Fruit fly (Drosophila melanogaster): ENCODE data around the gene CG18787.
A peak's percentile ranks its signal among the peaks of the same experiment; 100 is the strongest.

CG18787 gene

DNA sequence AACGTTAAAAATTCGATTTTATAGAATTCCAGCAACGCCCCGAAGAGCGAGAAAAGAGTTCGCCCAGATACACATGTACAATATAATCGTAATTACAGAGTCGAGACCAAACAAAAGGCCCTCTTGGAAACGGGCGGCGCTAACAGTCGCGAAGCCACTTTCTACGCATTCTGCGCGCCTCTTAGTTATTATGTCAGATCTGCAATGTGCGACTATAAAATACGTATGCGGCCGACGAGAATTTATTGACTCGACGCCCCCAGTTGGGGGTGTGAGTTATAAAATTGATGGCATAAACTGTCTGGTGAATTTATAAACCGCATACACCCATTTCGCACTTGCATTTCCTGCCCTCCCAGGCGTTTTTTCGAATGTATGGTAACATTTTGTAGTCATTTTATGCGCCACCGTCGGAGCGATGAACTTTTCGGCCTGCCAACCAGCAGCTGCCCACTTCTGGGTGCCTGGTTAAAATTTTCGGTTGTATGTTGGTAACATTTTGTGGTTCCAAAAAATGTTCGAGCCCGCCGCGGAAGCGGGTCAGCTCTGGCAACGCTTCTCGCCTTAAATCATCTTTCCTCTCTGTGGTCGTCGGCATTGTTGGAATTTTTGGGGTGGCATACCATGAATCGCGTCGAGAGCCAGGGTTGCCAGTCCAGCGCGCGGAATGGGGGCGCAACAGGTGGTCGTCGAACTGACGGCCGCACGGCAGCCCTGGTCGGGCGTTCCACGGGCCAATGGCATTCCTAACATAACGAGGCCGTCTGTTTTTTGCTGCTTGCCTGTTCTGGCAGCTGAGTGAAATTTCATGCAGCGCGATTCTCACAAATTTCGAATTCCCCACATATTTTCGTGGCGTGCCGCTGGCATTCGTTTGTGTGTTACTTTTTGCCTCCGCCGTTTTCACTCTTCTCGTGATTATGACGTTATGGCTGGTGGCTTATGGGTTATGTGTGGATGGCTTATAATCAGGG, 12.8 kb upstream of the CG18787 start (continued):
- no peak for TF ChIP-seq row (GFP tag; IDR thresholded peaks at IDR 0.05)
- TF ChIP-seq Ssrp (tag; optimal IDR thresholded peaks at IDR 0.05): no peak
- no peak for TF ChIP-seq E2f2 (GFP tag; IDR thresholded peaks at IDR 0.05)
- TF ChIP-seq cg (GFP tag; optimal IDR thresholded peaks at IDR 0.05): peak; percentile 37
- TF ChIP-seq CG11695 (GFP tag; IDR thresholded peaks at IDR 0.05): no peak
- no peak for TF ChIP-seq fru (optimal IDR thresholded peaks at IDR 0.05)
- peak; percentile 92 for TF ChIP-seq Kr (GFP tag; optimal IDR thresholded peaks at IDR 0.05)
- peak; percentile 57 for TF ChIP-seq Sox102F (GFP tag; optimal IDR thresholded peaks at IDR 0.05)
- TF ChIP-seq zfh2 (GFP tag; optimal IDR thresholded peaks at IDR 0.05): peak; percentile 77
- no peak for TF ChIP-seq ranshi (GFP tag; IDR thresholded peaks at IDR 0.05)
- TF ChIP-seq ems (GFP tag; optimal IDR thresholded peaks at IDR 0.05): peak; percentile 74
- TF ChIP-seq oc (tag; optimal IDR thresholded peaks at IDR 0.05): peak; percentile 81
- TF ChIP-seq kah (GFP tag; optimal IDR thresholded peaks at IDR 0.05): peak; percentile 100
- no peak for TF ChIP-seq CG10147 (GFP tag; optimal IDR thresholded peaks at IDR 0.05)
- no peak for TF ChIP-seq CG32767 (GFP tag; IDR thresholded peaks at IDR 0.05)
- TF ChIP-seq sima (GFP tag; optimal IDR thresholded peaks at IDR 0.05): no peak
- peak; percentile 100 for TF ChIP-seq sug (tag; optimal IDR thresholded peaks at IDR 0.05)
- TF ChIP-seq CG10209 (GFP tag; optimal IDR thresholded peaks at IDR 0.05): peak; percentile 67
- TF ChIP-seq Taf1 (GFP tag; IDR thresholded peaks at IDR 0.05): no peak
- peak; percentile 54 for TF ChIP-seq Mes4 (GFP tag; optimal IDR thresholded peaks at IDR 0.05)
- TF ChIP-seq odd (GFP tag; optimal IDR thresholded peaks at IDR 0.05): peak; percentile 20
- peak; percentile 30 for TF ChIP-seq emc (GFP tag; optimal IDR thresholded peaks at IDR 0.05)
- no peak for TF ChIP-seq CG13287 (GFP tag; IDR thresholded peaks at IDR 0.05; ENCODE audit: partially characterized antibody)
- TF ChIP-seq CG12769 (tag; optimal IDR thresholded peaks at IDR 0.05): peak; percentile 98
- peak; percentile 54 for TF ChIP-seq HmgD (GFP tag; optimal IDR thresholded peaks at IDR 0.05)
- peak; percentile 88 for TF ChIP-seq CG2120 (GFP tag; optimal IDR thresholded peaks at IDR 0.05)
- TF ChIP-seq unc-4 (GFP tag; IDR thresholded peaks at IDR 0.05; ENCODE audit: partially characterized antibody): no peak
- TF ChIP-seq CG2199 (GFP tag; IDR thresholded peaks at IDR 0.05): no peak
- peak; percentile 91 for TF ChIP-seq CG5180 (GFP tag; optimal IDR thresholded peaks at IDR 0.05)
- peak; percentile 94 for TF ChIP-seq stwl (tag; optimal IDR thresholded peaks at IDR 0.05)
- peak; percentile 67 for TF ChIP-seq gro (GFP tag; optimal IDR thresholded peaks at IDR 0.05)
- TF ChIP-seq unpg (GFP tag; optimal IDR thresholded peaks at IDR 0.05): peak; percentile 57
- peak; percentile 52 for TF ChIP-seq fd64A (GFP tag; optimal IDR thresholded peaks at IDR 0.05)
- TF ChIP-seq CG3281 (GFP tag; optimal IDR thresholded peaks at IDR 0.05): peak; percentile 62
- TF ChIP-seq vfl (GFP tag; optimal IDR thresholded peaks at IDR 0.05): peak; percentile 18
- TF ChIP-seq CG33557 (GFP tag; optimal IDR thresholded peaks at IDR 0.05): peak; percentile 32
- TF ChIP-seq CG34224 (GFP tag; IDR thresholded peaks at IDR 0.05; ENCODE audit: partially characterized antibody): no peak
- no peak for TF ChIP-seq gt (GFP tag; IDR thresholded peaks at IDR 0.05)
- TF ChIP-seq D19B (GFP tag; optimal IDR thresholded peaks at IDR 0.05): peak; percentile 66
- TF ChIP-seq sna (GFP tag; IDR thresholded peaks at IDR 0.05; ENCODE audit: partially characterized antibody): no peak
- peak; percentile 6 for TF ChIP-seq CG17912 (GFP tag; optimal IDR thresholded peaks at IDR 0.05)
- TF ChIP-seq hbn (GFP tag; IDR thresholded peaks at IDR 0.05; ENCODE audit: partially characterized antibody): no peak
- TF ChIP-seq org-1 (GFP tag; optimal IDR thresholded peaks at IDR 0.05): peak; percentile 50
- TF ChIP-seq CG6765 (GFP tag; optimal IDR thresholded peaks at IDR 0.05): peak; percentile 86
- no peak for TF ChIP-seq bowl (GFP tag; IDR thresholded peaks at IDR 0.05)
- TF ChIP-seq sens-2 (GFP tag; IDR thresholded peaks at IDR 0.05): no peak
- no peak for TF ChIP-seq tio (GFP tag; optimal IDR thresholded peaks at IDR 0.05)
- peak; percentile 56 for TF ChIP-seq bigmax (GFP tag; optimal IDR thresholded peaks at IDR 0.05)

Data from whole organism, embryonic.